Worm (Caenorhabditis elegans): Measurements from ENCODE around the gene npr-42.

ce11 chrII:4256541-4257001, 19.4 kb upstream of the npr-42 start, which contains the start of gene C16A11.7:
- no peak for TF ChIP-seq flt-1 (GFP tag; IDR thresholded peaks at IDR 0.05)
- no peak for TF ChIP-seq cog-1 (tag; optimal IDR thresholded peaks at IDR 0.05)
- no peak for TF ChIP-seq ztf-23 (GFP tag; IDR thresholded peaks at IDR 0.05)
- TF ChIP-seq med-1 (GFP tag; optimal IDR thresholded peaks at IDR 0.05; ENCODE audit: insufficient read depth) = no peak
- no peak for TF ChIP-seq ztf-29 (GFP tag; IDR thresholded peaks at IDR 0.05)
- no peak for TF ChIP-seq tab-1 (GFP tag; IDR thresholded peaks at IDR 0.05)
- TF ChIP-seq ref-1 (GFP tag; conservative IDR thresholded peaks at IDR 0.05) = no peak
- no peak for TF ChIP-seq klf-2 (GFP tag; conservative IDR thresholded peaks at IDR 0.05)
